Fruit fly (Drosophila melanogaster) whole organism: ENCODE results near the gene CG31817.

Experiments used
- CG8478 ChIP-seq: fragments of >200 bp; optimal IDR thresholded peaks from 2 replicates; lab custom pipeline; 2018; ENCODE audit warnings: inconsistent platforms
- Dll ChIP-seq: fragments of >200 bp; optimal IDR thresholded peaks from 2 replicates; lab custom pipeline; 2017
- EcR ChIP-seq, 2 experiments: fragments of >200 bp; optimal IDR thresholded peaks; 2 replicates each; lab custom pipeline; 2017; ENCODE audit warnings: missing biosample characterization in 2 of 2, missing genetic modification characterization in 2 of 2, missing genetic modification reagents in 2 of 2
- pan ChIP-seq: fragments of >200 bp; optimal IDR thresholded peaks from 2 replicates; lab custom pipeline; 2017
- psq ChIP-seq: fragments of >200 bp; optimal IDR thresholded peaks from 2 replicates; lab custom pipeline; 2017
- usp ChIP-seq: fragments of >200 bp; optimal IDR thresholded peaks from 2 replicates; lab custom pipeline; 2017; ENCODE audit warnings: missing biosample characterization, missing genetic modification characterization, mixed read lengths

Gene CG31817

dm6 chr2L:16337785-16338184 is at the start of gene CG31817:
Gene CG31817, minus strand, starts transcription at chr2L:16337885.
- TF ChIP-seq usp (GFP tag; lab: Kevin White, UChicago) (no peak), EcR (GFP tag; optimal IDR thresholded peaks at IDR 0.05; lab: Kevin White, UChicago) (no peak), CG8478 (lab: Kevin White, UChicago) (no peak), Dll (no peak), psq (lab: Kevin White, UChicago) (no peak), pan (no peak)

- TF ChIP-seq pan (no peak), CG8478 (lab: Kevin White, UChicago) (no peak), EcR (GFP tag; optimal IDR thresholded peaks at IDR 0.05; lab: Kevin White, UChicago) (no peak), usp (GFP tag; lab: Kevin White, UChicago) (no peak), psq (lab: Kevin White, UChicago) (no peak), Dll (no peak)
Measured at dm6 chr2L:16380973-16381372, 43.3 kb upstream of the CG31817 start.

- TF ChIP-seq EcR (GFP tag; optimal IDR thresholded peaks at IDR 0.05; lab: Kevin White, UChicago) (no peak), CG8478 (lab: Kevin White, UChicago) (no peak), usp (GFP tag; lab: Kevin White, UChicago) (no peak)
Measured at dm6 chr2L:16374691-16375090, 37.0 kb upstream of the CG31817 start.

dm6 chr2L:16365603-16366002 is 27.9 kb upstream of the CG31817 start, which contains the start of gene jhamt:
Gene jhamt, plus strand, starts transcription at chr2L:16365903.
- no peak for TF ChIP-seq psq (lab: Kevin White, UChicago)
- TF ChIP-seq usp (GFP tag; lab: Kevin White, UChicago), result no peak
- TF ChIP-seq pan, result no peak
- TF ChIP-seq EcR (GFP tag; optimal IDR thresholded peaks at IDR 0.05; lab: Kevin White, UChicago), result no peak
- TF ChIP-seq CG8478 (lab: Kevin White, UChicago), result no peak

- TF ChIP-seq usp (GFP tag; lab: Kevin White, UChicago) (no peak), pan (no peak), psq (lab: Kevin White, UChicago) (no peak), CG8478 (lab: Kevin White, UChicago) (no peak), EcR (GFP tag; optimal IDR thresholded peaks at IDR 0.05; lab: Kevin White, UChicago) (no peak), Dll (no peak)
Measured at dm6 chr2L:16357865-16358264, 20.2 kb upstream of the CG31817 start.

dm6 chr2L:16356249-16357025 is 18.8 kb upstream of the CG31817 start, which contains the start of gene CaBP1:
Gene CaBP1, minus strand, starts transcription at chr2L:16356735.
- TF ChIP-seq pan, result no peak
- TF ChIP-seq CG8478 (lab: Kevin White, UChicago), result no peak
- no peak for TF ChIP-seq psq (lab: Kevin White, UChicago)
- no peak for TF ChIP-seq EcR (GFP tag; optimal IDR thresholded peaks at IDR 0.05; lab: Kevin White, UChicago)
- TF ChIP-seq usp (GFP tag; lab: Kevin White, UChicago), result no peak
- no peak for TF ChIP-seq Dll

dm6 chr2L:16353765-16354164 is 16.1 kb upstream of the CG31817 start:
- no peak for TF ChIP-seq usp (GFP tag; lab: Kevin White, UChicago)
- no peak for TF ChIP-seq pan
- TF ChIP-seq EcR (GFP tag; optimal IDR thresholded peaks at IDR 0.05; lab: Kevin White, UChicago), result no peak
- no peak for TF ChIP-seq CG8478 (lab: Kevin White, UChicago)
- no peak for TF ChIP-seq psq (lab: Kevin White, UChicago)
- no peak for TF ChIP-seq Dll

DNA sequence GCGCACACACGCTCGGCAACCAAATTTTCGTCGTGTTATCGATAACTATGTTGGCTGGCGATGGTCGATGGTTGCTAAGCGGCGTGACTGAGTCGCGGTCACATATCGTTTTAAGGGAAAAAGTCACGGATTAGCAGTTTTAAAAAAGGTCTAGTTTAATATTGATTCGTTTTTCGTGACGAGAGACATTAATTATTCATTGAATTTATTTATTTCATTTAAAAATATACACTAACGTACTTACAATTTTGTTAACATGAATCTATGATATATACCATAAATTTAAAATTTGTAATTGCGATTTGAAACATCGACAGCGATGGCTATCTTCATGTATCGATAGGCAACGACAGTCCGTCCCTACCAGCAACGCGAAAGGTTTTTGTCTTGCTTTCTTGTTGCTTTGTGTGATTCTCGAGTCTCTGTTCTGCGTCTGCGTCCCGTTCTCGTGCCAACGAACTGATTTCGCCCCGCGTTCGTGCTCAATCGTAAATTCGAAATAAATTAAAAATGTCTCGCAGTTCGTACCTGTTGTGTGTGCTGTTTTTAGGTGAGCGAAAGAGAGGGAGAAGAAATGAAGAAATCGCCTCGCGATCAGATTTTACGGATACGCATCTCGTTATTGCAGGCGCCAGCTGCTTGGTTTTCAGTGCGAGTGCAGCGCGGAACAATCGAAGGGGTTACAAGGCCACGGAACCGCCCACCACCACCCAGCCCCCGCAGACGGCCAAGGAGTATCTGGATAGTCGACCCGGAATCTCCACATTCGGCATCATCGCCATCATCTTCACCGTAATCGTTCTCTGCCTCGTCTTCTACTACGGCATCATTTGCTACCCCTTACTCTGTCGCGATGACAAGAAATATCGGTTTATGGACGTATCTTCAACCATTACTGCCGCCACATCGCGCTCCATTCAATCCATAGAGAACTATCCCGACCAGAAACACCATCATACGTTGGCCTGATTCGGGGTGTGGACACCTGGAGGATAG is 15.2 kb upstream of the CG31817 start, which contains the start of the genes Hyls1, chif and CG4455:
TSS of gene Hyls1 (minus strand) at position 44 of the 996 bp plus-strand sequence.
TSS of gene chif (minus strand) at position 44 of the 996 bp plus-strand sequence.
TSS of gene CG4455 (plus strand) at position 350 of the 996 bp plus-strand sequence.
- TF ChIP-seq Dll, result no peak
- TF ChIP-seq psq (lab: Kevin White, UChicago), result no peak
- no peak for TF ChIP-seq usp (GFP tag; lab: Kevin White, UChicago)
- TF ChIP-seq pan, result no peak
- no peak for TF ChIP-seq CG8478 (lab: Kevin White, UChicago)
- no peak for TF ChIP-seq EcR (GFP tag; optimal IDR thresholded peaks at IDR 0.05; lab: Kevin White, UChicago)

- TF ChIP-seq pan (no peak), Dll (no peak), EcR (GFP tag; optimal IDR thresholded peaks at IDR 0.05; lab: Kevin White, UChicago) (no peak), CG8478 (lab: Kevin White, UChicago) (no peak), usp (GFP tag; lab: Kevin White, UChicago) (no peak), psq (lab: Kevin White, UChicago) (no peak)
Measured at dm6 chr2L:16351805-16352584, 14.3 kb upstream of the CG31817 start.

- TF ChIP-seq EcR (GFP tag; optimal IDR thresholded peaks at IDR 0.05; lab: Kevin White, UChicago) (no peak), usp (GFP tag; lab: Kevin White, UChicago) (no peak), Dll (no peak), psq (lab: Kevin White, UChicago) (peak; percentile 75)
Measured at dm6 chr2L:16350742-16351568, 13.3 kb upstream of the CG31817 start.
